Worm (Caenorhabditis elegans): Measurements from ENCODE around the gene ulp-3.

DNA sequence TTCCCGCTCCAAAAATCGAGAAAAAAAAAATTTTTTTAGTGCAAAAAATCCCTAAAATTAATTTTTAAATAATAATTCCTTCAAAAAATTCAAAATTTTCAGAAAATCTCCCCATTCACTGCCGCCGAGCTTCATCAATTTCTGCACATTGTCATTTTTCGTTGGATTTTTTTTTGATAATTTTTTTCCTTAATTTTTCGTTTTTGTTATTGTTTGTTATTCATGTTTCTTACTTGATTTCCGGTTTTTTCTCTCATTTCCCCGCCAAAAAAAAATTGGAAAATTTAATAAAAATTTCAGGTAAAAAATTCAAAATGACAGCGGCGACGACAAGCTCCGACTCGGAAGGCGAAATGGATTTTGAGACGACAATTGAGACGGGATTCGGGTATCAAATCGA, 7.0 kb upstream of the ulp-3 start, which contains the start of gene F52C12.6:
- no peak for TF ChIP-seq lsy-27 (tag; optimal IDR thresholded peaks at IDR 0.05; ENCODE audit: borderline replicate concordance, insufficient read depth)
- TF ChIP-seq ccch-3 (GFP tag; optimal IDR thresholded peaks at IDR 0.05), result no peak
- no peak for TF ChIP-seq nhr-90 (tag; optimal IDR thresholded peaks at IDR 0.05)
- no peak for TF ChIP-seq pha-4 (tag; optimal IDR thresholded peaks at IDR 0.05)
